Fruit fly (Drosophila melanogaster): ENCODE measurements around the gene Sfxn1-3.

Sfxn1-3 gene

DNA sequence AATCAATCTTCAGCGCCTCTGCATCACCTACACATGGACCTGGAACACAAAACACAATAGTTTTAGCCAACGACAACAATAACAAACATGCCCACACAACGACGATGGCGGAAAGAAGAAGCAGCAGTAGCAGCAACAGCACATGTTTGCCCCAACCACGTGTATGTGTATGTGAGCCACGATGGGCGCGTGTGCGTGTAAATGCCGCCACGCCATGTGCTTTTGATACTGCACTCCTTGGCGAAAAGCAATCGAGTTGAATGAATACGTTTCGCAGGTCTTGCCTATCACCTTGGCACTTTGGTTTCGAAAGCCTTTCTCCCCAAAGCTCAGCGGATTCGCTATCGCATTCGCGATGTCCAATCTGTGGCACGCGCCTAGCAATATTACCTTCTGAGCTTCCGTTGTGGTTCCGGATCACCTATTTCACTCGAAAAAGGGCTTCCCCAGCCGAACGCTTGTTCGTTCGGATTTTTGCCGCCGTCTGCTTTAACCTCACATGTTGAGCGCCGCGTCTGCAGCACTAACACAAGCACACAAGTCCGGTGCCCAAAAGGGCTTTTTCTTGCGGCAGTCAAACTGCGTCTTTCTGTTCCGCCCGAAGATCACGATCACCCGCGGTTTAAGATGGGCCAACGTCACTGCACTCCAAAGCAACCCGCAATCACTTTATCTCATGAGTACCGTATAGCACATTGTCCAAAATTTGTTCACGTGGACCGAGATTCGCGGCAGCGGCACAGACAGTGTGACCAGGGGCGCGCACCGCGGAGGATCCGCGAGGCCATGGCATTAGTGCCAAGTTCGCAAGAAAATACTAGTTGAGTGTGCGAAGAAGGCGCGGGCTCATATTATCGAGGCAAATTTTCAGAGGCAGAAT is 50.4 kb downstream of the Sfxn1-3 start, which contains the start of gene srl (continued):
- TF ChIP-seq knrl (GFP tag; IDR thresholded peaks at IDR 0.05; ENCODE audit: partially characterized antibody) (no peak), CG8765 (GFP tag; IDR thresholded peaks at IDR 0.05) (no peak), tll (GFP tag; optimal IDR thresholded peaks at IDR 0.05) (no peak), CG2889 (GFP tag; IDR thresholded peaks at IDR 0.05) (no peak), MBD-R2 (GFP tag; IDR thresholded peaks at IDR 0.05) (peak; percentile 75), scrt (GFP tag; optimal IDR thresholded peaks at IDR 0.05) (peak; percentile 23), tap (tag; optimal IDR thresholded peaks at IDR 0.05) (no peak), Eip74EF (GFP tag; optimal IDR thresholded peaks at IDR 0.05) (no peak), Ravus (GFP tag; IDR thresholded peaks at IDR 0.05) (no peak), CG17186 (GFP tag; optimal IDR thresholded peaks at IDR 0.05) (peak; percentile 93), yki (optimal IDR thresholded peaks at IDR 0.05) (no peak), tgo (GFP tag; IDR thresholded peaks at IDR 0.05) (no peak), cad (GFP tag; optimal IDR thresholded peaks at IDR 0.05) (no peak), Oli (tag; optimal IDR thresholded peaks at IDR 0.05) (no peak), CG7745 (tag; optimal IDR thresholded peaks at IDR 0.05) (no peak), Xrp1 (GFP tag; IDR thresholded peaks at IDR 0.05) (peak; percentile 12; the same call in 1 of the 2 replicates), sr (GFP tag; IDR thresholded peaks at IDR 0.05) (peak; percentile 76), HLH4C (GFP tag; IDR thresholded peaks at IDR 0.05; ENCODE audit: partially characterized antibody) (peak; percentile 46; the same call in 2 of the 3 replicates), BtbVII (GFP tag; optimal IDR thresholded peaks at IDR 0.05) (no peak), CG30431 (GFP tag; optimal IDR thresholded peaks at IDR 0.05) (no peak), Side (GFP tag; optimal IDR thresholded peaks at IDR 0.05) (no peak), CG10274 (GFP tag; optimal IDR thresholded peaks at IDR 0.05) (peak; percentile 2), CG8924 (tag; optimal IDR thresholded peaks at IDR 0.05) (no peak), ro (GFP tag; IDR thresholded peaks at IDR 0.05) (no peak), klu (GFP tag; IDR thresholded peaks at IDR 0.05) (no peak), CG10654 (GFP tag; optimal IDR thresholded peaks at IDR 0.05) (no peak), dimm (GFP tag; IDR thresholded peaks at IDR 0.05) (no peak), da (GFP tag; optimal IDR thresholded peaks at IDR 0.05) (no peak), fu2 (GFP tag; optimal IDR thresholded peaks at IDR 0.05) (no peak), CG6654 (GFP tag; optimal IDR thresholded peaks at IDR 0.05) (no peak), CG34422 (GFP tag; IDR thresholded peaks at IDR 0.05) (peak; percentile 94), chn (GFP tag; optimal IDR thresholded peaks at IDR 0.05) (no peak), Vsx1 (GFP tag; optimal IDR thresholded peaks at IDR 0.05) (no peak), CG11247 (GFP tag; IDR thresholded peaks at IDR 0.05) (no peak), CG8290 (GFP tag; optimal IDR thresholded peaks at IDR 0.05) (no peak), CG8290 (tag; optimal IDR thresholded peaks at IDR 0.05) (no peak), CG31388 (GFP tag; optimal IDR thresholded peaks at IDR 0.05) (no peak), nerfin-2 (GFP tag; IDR thresholded peaks at IDR 0.05; ENCODE audit: partially characterized antibody) (no peak; the same call in 1 of the 2 replicates), jigr1 (GFP tag; IDR thresholded peaks at IDR 0.05) (no peak), CG4282 (GFP tag; optimal IDR thresholded peaks at IDR 0.05) (no peak), CG17359 (tag; optimal IDR thresholded peaks at IDR 0.05) (no peak), CG1832 (GFP tag; optimal IDR thresholded peaks at IDR 0.05) (no peak), Hmr (GFP tag; optimal IDR thresholded peaks at IDR 0.05) (no peak), pum (GFP tag; optimal IDR thresholded peaks at IDR 0.05) (no peak), CG33213 (GFP tag; optimal IDR thresholded peaks at IDR 0.05) (peak; percentile 53), Hmx (GFP tag; optimal IDR thresholded peaks at IDR 0.05) (no peak), abd-A (tag; optimal IDR thresholded peaks at IDR 0.05) (no peak), Bdp1 (GFP tag; optimal IDR thresholded peaks at IDR 0.05) (no peak), CG17802 (tag; optimal IDR thresholded peaks at IDR 0.05) (no peak), Trl (optimal IDR thresholded peaks at IDR 0.05) (no peak), Trl (GFP tag; optimal IDR thresholded peaks at IDR 0.05) (no peak)
